Worm (Caenorhabditis elegans) whole organism, L4/young adult: Measurements from ENCODE around the gene JC8.7.

ENCODE experiments used
- W03F9.2 ChIP-seq: fragments of 150-350 bp; optimal IDR thresholded peaks from 2 replicates; lab custom pipeline; 2014; ENCODE audit warnings: missing biosample characterization, missing genetic modification characterization
- dao-5 ChIP-seq: sonication (generic microtip); optimal IDR thresholded peaks from 2 replicates; lab custom pipeline; 2016; ENCODE audit warnings: missing genotype, missing genetic modification characterization, moderate library complexity, missing compliant biosample characterization
- him-1 ChIP-seq: sonication (generic microtip); optimal IDR thresholded peaks from 2 replicates; lab custom pipeline; 2016; ENCODE audit warnings: missing genotype, missing genetic modification reagents, missing genetic modification characterization, missing compliant biosample characterization

ce11 chrIV:13221657-13222056 is 25.4 kb upstream of the JC8.7 start, which contains the start of gene C48D1.5:
- TF ChIP-seq dao-5 (tag; lab: Kevin White, UChicago) (no peak), W03F9.2 (tag; lab: Kevin White, UChicago) (no peak), him-1 (tag; lab: Kevin White, UChicago) (no peak)
